Fruit fly (Drosophila melanogaster) whole organism, prepupa: Measurements from ENCODE around the gene CG10222.

Experiments used
- Blimp-1 ChIP-seq: fragments of 200-800 bp; sonication (Bioruptor generic); optimal IDR thresholded peaks from 3 replicates; lab custom pipeline; 2017; ENCODE audit warnings: missing biosample characterization, missing genetic modification characterization, mild to moderate bottlenecking, moderate library complexity, missing genetic modification reagents
- CG10631 ChIP-seq: fragments of 200-800 bp; sonication (Bioruptor generic); optimal IDR thresholded peaks from 2 replicates; lab custom pipeline; 2016; ENCODE audit warnings: missing biosample characterization, missing genetic modification characterization
- CG10669 ChIP-seq: fragments of 200-800 bp; sonication (Bioruptor generic); optimal IDR thresholded peaks from 3 replicates; lab custom pipeline; 2018; ENCODE audit warnings: missing biosample characterization, mild to moderate bottlenecking, missing genetic modification characterization, moderate library complexity
- CG11294 ChIP-seq: fragments of 200-800 bp; sonication (Bioruptor generic); IDR thresholded peaks from 2 replicates; pipeline ENCODE4 v1.3.6; 2022; ENCODE audit warnings: missing biosample characterization, missing genetic modification characterization
- CG11902 ChIP-seq: fragments of 200-800 bp; sonication (Bioruptor generic); optimal IDR thresholded peaks from 3 replicates; lab custom pipeline; 2016; ENCODE audit warnings: missing biosample characterization, missing genetic modification characterization
- CG15336 ChIP-seq: fragments of 200-800 bp; sonication (Bioruptor generic); IDR thresholded peaks from 2 replicates; pipeline ENCODE4 v1.3.6; 2022; ENCODE audit warnings: missing biosample characterization, missing genetic modification characterization
- CG1621 ChIP-seq: fragments of 200-800 bp; sonication (Bioruptor generic); optimal IDR thresholded peaks from 3 replicates; lab custom pipeline; 2018; ENCODE audit warnings: missing biosample characterization, mild to moderate bottlenecking, missing genetic modification characterization
- CG3032 ChIP-seq: fragments of 200-800 bp; optimal IDR thresholded peaks from 2 replicates; lab custom pipeline; 2019; ENCODE audit warnings: missing biosample characterization, mild to moderate bottlenecking, missing genetic modification characterization, moderate library complexity
- CG31627 ChIP-seq: fragments of 200-800 bp; sonication (Bioruptor generic); optimal IDR thresholded peaks from 3 replicates; lab custom pipeline; 2016; ENCODE audit warnings: missing biosample characterization, missing genetic modification characterization
- CG3919 ChIP-seq: fragments of 200-800 bp; sonication (Bioruptor generic); optimal IDR thresholded peaks from 3 replicates; lab custom pipeline; 2016; ENCODE audit warnings: missing biosample characterization, missing genetic modification characterization
- CG6163 ChIP-seq: fragments of 200-800 bp; sonication (Bioruptor generic); IDR thresholded peaks from 3 replicates; pipeline ENCODE4 v1.3.6; 2022; ENCODE audit warnings: missing biosample characterization, missing genetic modification characterization
- CG6792 ChIP-seq: fragments of 200-800 bp; sonication (Bioruptor generic); optimal IDR thresholded peaks from 3 replicates; lab custom pipeline; 2016; ENCODE audit warnings: missing biosample characterization, missing genetic modification characterization
- CG6808 ChIP-seq: fragments of 200-800 bp; sonication (Bioruptor generic); optimal IDR thresholded peaks from 3 replicates; lab custom pipeline; 2017; ENCODE audit warnings: missing biosample characterization, missing genetic modification characterization, mild to moderate bottlenecking, moderate library complexity, missing genetic modification reagents
- CG6854 ChIP-seq: fragments of 200-800 bp; sonication (Bioruptor generic); optimal IDR thresholded peaks from 2 replicates; lab custom pipeline; 2017; ENCODE audit warnings: missing biosample characterization, mild to moderate bottlenecking, missing genetic modification characterization
- CG7368 ChIP-seq: fragments of 200-800 bp; sonication (Bioruptor generic); optimal IDR thresholded peaks from 3 replicates; lab custom pipeline; 2016; ENCODE audit warnings: missing biosample characterization, missing genetic modification characterization
- CG9139 ChIP-seq: fragments of 200-800 bp; sonication (Bioruptor generic); optimal IDR thresholded peaks from 3 replicates; lab custom pipeline; 2017; ENCODE audit warnings: missing biosample characterization, mild to moderate bottlenecking, missing genetic modification characterization
- Eip78C ChIP-seq: fragments of 200-800 bp; sonication (Bioruptor generic); peaks from one replicate; lab custom pipeline; 2016; ENCODE audit warnings: missing biosample characterization, missing genetic modification characterization
- Gug ChIP-seq: fragments of 200-800 bp; sonication (Bioruptor generic); IDR thresholded peaks from 2 replicates; pipeline ENCODE4 v1.3.6; 2022; ENCODE audit warnings: missing biosample characterization, missing genetic modification characterization
- Hr38 ChIP-seq: sonication (Bioruptor generic); optimal IDR thresholded peaks from 2 replicates; lab custom pipeline; 2016; ENCODE audit warnings: missing biosample characterization, missing genetic modification characterization
- Hr39 ChIP-seq: fragments of 200-800 bp; sonication (Bioruptor generic); optimal IDR thresholded peaks from 2 replicates; lab custom pipeline; 2016; ENCODE audit warnings: missing biosample characterization, missing genetic modification characterization
- Hr4 ChIP-seq: fragments of 200-800 bp; sonication (Bioruptor generic); optimal IDR thresholded peaks from 3 replicates; lab custom pipeline; 2016; ENCODE audit warnings: missing biosample characterization, missing genetic modification characterization
- Lpt ChIP-seq: fragments of 200-800 bp; sonication (Bioruptor generic); optimal IDR thresholded peaks from 3 replicates; lab custom pipeline; 2016; ENCODE audit warnings: missing biosample characterization, missing genetic modification characterization
- Met ChIP-seq: fragments of 200-800 bp; sonication (Bioruptor generic); optimal IDR thresholded peaks from 3 replicates; lab custom pipeline; 2016; ENCODE audit warnings: missing biosample characterization, missing genetic modification characterization
- Smox ChIP-seq: fragments of 200-800 bp; sonication (Bioruptor generic); optimal IDR thresholded peaks from 3 replicates; lab custom pipeline; 2016; ENCODE audit warnings: missing biosample characterization, missing genetic modification characterization
- Sox102F ChIP-seq: fragments of 200-800 bp; sonication (Bioruptor generic); optimal IDR thresholded peaks from 2 replicates; lab custom pipeline; 2016; ENCODE audit warnings: missing biosample characterization, mild to moderate bottlenecking, missing genetic modification characterization
- Sox15 ChIP-seq: fragments of 200-800 bp; sonication (Bioruptor generic); optimal IDR thresholded peaks from 3 replicates; lab custom pipeline; 2016; ENCODE audit warnings: missing biosample characterization, missing genetic modification characterization
- acj6 ChIP-seq: fragments of 200-800 bp; sonication (Bioruptor generic); optimal IDR thresholded peaks from 3 replicates; lab custom pipeline; 2016; ENCODE audit warnings: missing biosample characterization, missing genetic modification characterization
- cyc ChIP-seq: fragments of 200-800 bp; sonication (Bioruptor generic); optimal IDR thresholded peaks from 3 replicates; lab custom pipeline; 2016; ENCODE audit warnings: missing biosample characterization, missing genetic modification characterization
- dac ChIP-seq: fragments of 200-800 bp; sonication (Bioruptor generic); optimal IDR thresholded peaks from 2 replicates; lab custom pipeline; 2017; ENCODE audit warnings: missing biosample characterization, mild to moderate bottlenecking, missing genetic modification characterization
- esn ChIP-seq: fragments of 200-800 bp; sonication (Bioruptor generic); optimal IDR thresholded peaks from 2 replicates; lab custom pipeline; 2016; ENCODE audit warnings: missing biosample characterization, mild to moderate bottlenecking, missing genetic modification characterization, moderate library complexity
- fd85E ChIP-seq: fragments of 200-800 bp; sonication (Bioruptor generic); optimal IDR thresholded peaks from 3 replicates; lab custom pipeline; 2016; ENCODE audit warnings: missing biosample characterization, missing genetic modification characterization
- fkh ChIP-seq: fragments of 200-800 bp; sonication (Bioruptor generic); optimal IDR thresholded peaks from 3 replicates; lab custom pipeline; 2017; ENCODE audit warnings: missing biosample characterization, mild to moderate bottlenecking, missing genetic modification characterization, moderate library complexity
- net ChIP-seq: fragments of 200-800 bp; sonication (Bioruptor generic); optimal IDR thresholded peaks from 3 replicates; lab custom pipeline; 2016; ENCODE audit warnings: missing biosample characterization, missing genetic modification characterization
- salr ChIP-seq, 2 experiments: fragments of 200-800 bp; sonication (Bioruptor generic); optimal IDR thresholded peaks; 3 replicates each; lab custom pipeline; 2016 to 2018; ENCODE audit warnings: missing biosample characterization in 2 of 2, missing genetic modification characterization in 2 of 2, mild to moderate bottlenecking in 1 of 2
- ss ChIP-seq, 2 experiments: fragments of 200-800 bp; sonication (Bioruptor generic); optimal IDR thresholded peaks; 2 replicates in 1 of 2; 3 replicates in 1 of 2; lab custom pipeline; 2017 to 2018; ENCODE audit warnings: mild to moderate bottlenecking in 2 of 2, missing biosample characterization in 2 of 2, missing genetic modification characterization in 2 of 2, moderate library complexity in 1 of 2
- svp ChIP-seq: fragments of 200-800 bp; sonication (Bioruptor generic); peaks from one replicate; lab custom pipeline; 2016; ENCODE audit warnings: missing biosample characterization, missing genetic modification characterization
- topi ChIP-seq: fragments of 200-800 bp; sonication (Bioruptor generic); optimal IDR thresholded peaks from 3 replicates; lab custom pipeline; 2016; ENCODE audit warnings: missing biosample characterization, missing genetic modification characterization
- vri ChIP-seq: fragments of 200-800 bp; sonication (Bioruptor generic); optimal IDR thresholded peaks from 3 replicates; lab custom pipeline; 2016; ENCODE audit warnings: missing biosample characterization, mild to moderate bottlenecking, missing genetic modification characterization

CG10222 gene

DNA sequence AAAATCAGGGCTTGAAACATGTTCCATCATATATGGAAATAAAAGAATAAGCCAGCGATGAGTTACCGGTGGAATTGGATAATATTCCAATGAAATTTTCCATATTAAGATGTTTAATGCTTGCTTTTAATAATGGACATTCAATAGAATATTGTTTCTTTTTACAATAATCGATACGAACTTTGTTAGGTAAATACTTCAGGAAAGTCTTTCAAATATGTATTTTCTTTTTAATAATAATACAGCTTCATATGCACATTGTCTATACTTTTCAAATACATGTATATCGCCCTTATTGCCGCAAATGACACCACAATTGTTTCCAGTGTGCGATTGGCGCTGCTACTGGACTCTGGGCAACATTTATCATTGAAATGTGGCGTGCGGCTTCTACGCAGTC is 5.4 kb downstream of the CG10222 start (continued):
- peak; percentile 52 for TF ChIP-seq CG6792 (GFP tag; lab: Kevin White, UChicago)
- peak; percentile 46 for TF ChIP-seq acj6
- peak; percentile 58 for TF ChIP-seq CG3032 (tag; lab: Kevin White, UChicago)
- no peak for TF ChIP-seq CG11294
- peak; percentile 57 for TF ChIP-seq CG10669 (GFP tag; lab: Kevin White, UChicago)
- no peak for TF ChIP-seq vri (GFP tag; lab: Kevin White, UChicago)
- TF ChIP-seq dac (GFP tag; lab: Kevin White, UChicago): no peak
- peak; percentile 62 for TF ChIP-seq CG6808 (GFP tag; lab: Kevin White, UChicago)
- peak; percentile 36 for TF ChIP-seq topi (GFP tag; lab: Kevin White, UChicago)
- TF ChIP-seq Blimp-1: no peak
- peak; percentile 42 for TF ChIP-seq Sox15
- TF ChIP-seq CG3919: peak; percentile 68
- TF ChIP-seq Gug (GFP tag; lab: Robert Waterston, UW): no peak
- TF ChIP-seq net (GFP tag; lab: Kevin White, UChicago): peak; percentile 58
- no peak for TF ChIP-seq CG15336 (GFP tag; lab: Robert Waterston, UW)
- peak; percentile 56 for TF ChIP-seq CG10631 (GFP tag; lab: Kevin White, UChicago)
- no peak for TF ChIP-seq Hr38 (GFP tag; lab: Kevin White, UChicago)
- TF ChIP-seq salr (GFP tag; optimal IDR thresholded peaks at IDR 0.05; lab: Kevin White, UChicago): peak in 1 of 2 experiments; percentile 57

DNA sequence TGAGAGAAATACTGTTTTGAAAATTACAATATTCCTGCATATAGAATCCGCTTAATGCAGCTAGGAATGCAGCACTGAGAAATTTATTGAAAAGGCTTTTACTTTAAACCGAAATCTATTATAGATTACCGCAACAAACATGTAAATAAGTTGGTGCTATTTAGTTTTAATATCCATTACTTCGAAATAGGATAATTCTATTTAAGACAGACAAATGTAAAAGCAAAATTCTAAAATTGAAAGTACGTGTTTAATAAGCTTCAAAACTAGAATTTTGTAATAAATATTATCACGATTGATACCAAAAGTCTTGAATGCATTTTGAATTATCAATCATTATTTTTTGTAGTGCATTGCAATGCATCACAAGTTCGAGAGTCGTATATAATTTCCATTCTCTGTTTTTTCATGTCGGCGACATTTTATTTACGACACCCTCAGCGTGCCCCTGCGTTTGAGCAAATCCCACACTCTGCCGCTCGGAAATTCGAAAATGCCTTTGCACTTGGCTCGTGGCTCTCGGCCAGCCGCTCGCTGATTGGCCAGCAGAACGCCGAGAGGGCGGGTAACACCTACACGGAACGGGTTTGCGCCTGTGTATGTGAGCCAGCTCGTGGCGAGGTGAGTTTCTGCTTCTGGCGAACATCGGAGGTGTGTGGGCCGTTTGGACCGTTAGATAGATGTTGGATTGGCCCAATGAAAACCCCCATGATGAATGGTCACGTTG is 8.9 kb downstream of the CG10222 start:
- TF ChIP-seq fd85E (GFP tag; lab: Kevin White, UChicago) (no peak), CG10631 (GFP tag; lab: Kevin White, UChicago) (peak; percentile 5), svp (peak; percentile 21), CG3919 (peak; percentile 8), Blimp-1 (no peak), esn (peak; percentile 39), topi (GFP tag; lab: Kevin White, UChicago) (peak; percentile 20), Eip78C (peak; percentile 68), Met (GFP tag; lab: Kevin White, UChicago) (peak; percentile 8), CG6163 (GFP tag; lab: Robert Waterston, UW) (no peak)

DNA sequence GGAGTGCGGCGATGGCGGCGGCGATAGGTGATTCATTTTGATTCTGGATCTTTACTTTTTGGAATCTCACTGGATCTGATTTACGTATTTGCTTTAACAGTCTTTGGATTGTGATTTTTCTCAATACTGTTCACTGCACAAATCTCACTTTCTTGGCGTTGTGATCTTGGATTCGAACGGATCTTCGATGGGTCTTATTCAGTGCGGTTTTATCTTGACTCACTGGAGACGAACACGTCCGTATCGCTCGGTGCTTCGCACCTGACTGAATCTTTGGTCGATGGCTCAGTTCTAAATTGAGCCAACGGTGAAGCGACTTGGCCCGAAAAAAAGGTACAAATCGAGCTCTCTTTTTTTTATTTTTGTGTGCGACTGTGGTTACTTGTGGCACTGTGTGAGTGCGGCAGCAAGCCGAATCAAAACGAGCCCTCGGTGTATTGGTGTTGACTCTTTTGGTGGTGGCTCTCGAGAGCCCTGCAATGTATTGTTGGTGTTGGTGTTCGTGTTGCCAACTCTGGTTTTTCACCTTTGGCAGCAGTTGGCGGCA is 11.3 kb downstream of the CG10222 start, which contains the start of gene sens:
sens (minus strand) TSS at position 254 of the 547 bp plus-strand sequence.
- TF ChIP-seq fkh (GFP tag; lab: Kevin White, UChicago): peak; percentile 16
- TF ChIP-seq cyc: no peak
- no peak for TF ChIP-seq CG10631 (GFP tag; lab: Kevin White, UChicago)
- TF ChIP-seq Lpt (GFP tag; lab: Kevin White, UChicago): no peak
- TF ChIP-seq CG6163 (GFP tag; lab: Robert Waterston, UW): 0 out of 3 replicates have a peak, but pooled peaks have one; percentile 40
- TF ChIP-seq Sox102F (GFP tag; lab: Kevin White, UChicago): peak; percentile 6
- TF ChIP-seq esn: peak; percentile 35
- TF ChIP-seq CG6854 (GFP tag; lab: Kevin White, UChicago): peak; percentile 23
- peak; percentile 8 for TF ChIP-seq topi (GFP tag; lab: Kevin White, UChicago)
- peak; percentile 6 for TF ChIP-seq CG9139 (GFP tag; lab: Kevin White, UChicago)
- peak; percentile 33 to 39 for TF ChIP-seq ss (GFP tag; optimal IDR thresholded peaks at IDR 0.05; lab: Kevin White, UChicago)
- peak; percentile 13 for TF ChIP-seq Eip78C

DNA sequence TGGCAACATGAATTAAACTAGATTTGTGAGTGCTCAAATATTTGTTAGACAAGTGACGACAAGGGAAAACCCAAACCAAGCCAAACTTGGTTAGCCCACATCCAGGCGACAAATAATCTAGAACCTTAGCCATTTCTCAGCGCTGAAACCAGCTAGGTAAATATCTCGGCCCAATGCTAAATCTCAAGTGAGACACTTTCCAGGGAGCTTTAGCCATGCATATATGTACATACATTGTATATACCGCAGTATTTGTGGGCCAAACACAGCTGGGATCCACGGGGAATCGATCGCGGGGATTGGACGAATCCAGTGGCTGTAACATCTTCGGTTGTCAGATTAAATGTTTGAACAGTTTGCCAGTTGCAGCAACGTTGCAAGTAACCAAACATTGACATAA is 14.6 kb downstream of the CG10222 start:
- TF ChIP-seq Lpt (GFP tag; lab: Kevin White, UChicago) (no peak), fkh (GFP tag; lab: Kevin White, UChicago) (peak; percentile 72)

DNA sequence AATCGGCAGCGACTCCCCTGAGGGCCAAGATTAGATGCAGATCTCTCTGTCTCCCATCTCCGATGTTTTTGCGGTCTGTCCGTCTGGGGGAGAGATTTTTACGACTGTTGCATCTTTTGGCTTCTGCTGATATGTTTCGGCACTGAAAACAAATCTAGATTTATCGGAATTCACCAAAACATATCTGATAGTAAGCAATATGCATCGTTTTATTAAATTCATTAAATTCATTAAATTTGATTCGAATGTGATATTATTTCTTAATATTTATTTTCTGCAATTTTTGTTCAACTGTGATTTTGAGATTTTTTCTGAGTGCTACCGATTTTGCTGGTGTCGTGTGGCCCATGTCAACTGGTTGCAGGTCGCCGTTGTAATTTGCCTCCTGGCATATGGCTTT is 18.7 kb downstream of the CG10222 start:
- no peak for TF ChIP-seq CG3032 (tag; lab: Kevin White, UChicago)
- peak; percentile 74 for TF ChIP-seq svp
- TF ChIP-seq CG6808 (GFP tag; lab: Kevin White, UChicago): peak; percentile 28
- TF ChIP-seq Hr4 (GFP tag; lab: Kevin White, UChicago): no peak
- TF ChIP-seq Eip78C: peak; percentile 88
- peak; percentile 19 for TF ChIP-seq CG6854 (GFP tag; lab: Kevin White, UChicago)
- no peak for TF ChIP-seq Sox15
- no peak for TF ChIP-seq vri (GFP tag; lab: Kevin White, UChicago)
- TF ChIP-seq Smox (GFP tag; lab: Kevin White, UChicago): peak; percentile 19
- TF ChIP-seq CG11902 (GFP tag; lab: Kevin White, UChicago): peak; percentile 37
- TF ChIP-seq Lpt (GFP tag; lab: Kevin White, UChicago): no peak
- TF ChIP-seq CG10631 (GFP tag; lab: Kevin White, UChicago): no peak
- TF ChIP-seq CG6792 (GFP tag; lab: Kevin White, UChicago): peak; percentile 46
- TF ChIP-seq Blimp-1: peak; percentile 11
- TF ChIP-seq dac (GFP tag; lab: Kevin White, UChicago): no peak
- TF ChIP-seq cyc: peak; percentile 55
- TF ChIP-seq fd85E (GFP tag; lab: Kevin White, UChicago): no peak
- no peak for TF ChIP-seq salr (GFP tag; optimal IDR thresholded peaks at IDR 0.05; lab: Kevin White, UChicago)
- TF ChIP-seq CG11294: no peak
- no peak for TF ChIP-seq CG7368
- no peak for TF ChIP-seq Hr39 (GFP tag; lab: Kevin White, UChicago)
- TF ChIP-seq Sox102F (GFP tag; lab: Kevin White, UChicago): no peak
- no peak for TF ChIP-seq CG1621 (tag; lab: Kevin White, UChicago)
- no peak for TF ChIP-seq CG9139 (GFP tag; lab: Kevin White, UChicago)
- peak; percentile 21 for TF ChIP-seq CG31627 (GFP tag; lab: Kevin White, UChicago)
